Worm (Caenorhabditis elegans): ENCODE measurements around the gene bris-1.

DNA sequence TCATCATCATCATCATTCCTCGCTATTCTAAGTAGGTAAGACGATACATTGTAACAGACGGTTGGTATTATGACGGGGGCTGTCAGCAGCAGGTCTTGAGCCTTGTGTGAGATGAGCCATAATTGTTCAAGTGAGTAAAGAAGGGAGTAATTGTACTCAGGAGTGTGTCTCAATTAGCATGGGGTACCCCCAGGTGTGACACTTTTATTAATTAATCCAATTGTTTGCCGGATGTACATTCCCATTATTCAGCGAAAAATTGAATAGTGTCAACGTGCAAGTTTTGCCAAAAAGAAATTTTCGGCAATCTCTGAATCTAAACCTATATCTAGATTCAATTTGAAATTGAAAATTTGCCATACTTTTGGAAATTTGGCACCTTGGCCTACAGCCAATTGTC is 29.9 kb upstream of the bris-1 start:
- no peak for TF ChIP-seq elt-3 (tag; optimal IDR thresholded peaks at IDR 0.05)
- TF ChIP-seq ceh-82 (tag; optimal IDR thresholded peaks at IDR 0.05): no peak
- no peak for TF ChIP-seq aly-2 (tag; optimal IDR thresholded peaks at IDR 0.05)
- TF ChIP-seq nhr-11 (tag; optimal IDR thresholded peaks at IDR 0.05): no peak
